Worm (Caenorhabditis elegans) whole organism, L3 larva: ENCODE data around the gene fbxb-116.
A peak's percentile ranks its signal among the peaks of the same experiment; 100 is the strongest.

ENCODE experiments used
- R02D3.7 ChIP-seq: fragments of 150-350 bp; optimal IDR thresholded peaks from 2 replicates; lab custom pipeline; 2014; ENCODE audit warnings: missing biosample characterization, missing genetic modification characterization
- ZK546.5 ChIP-seq: sonication (generic microtip); optimal IDR thresholded peaks from 2 replicates; lab custom pipeline; 2017; ENCODE audit warnings: missing biosample characterization, missing genetic modification characterization
- aly-2 ChIP-seq: fragments of 150-350 bp; optimal IDR thresholded peaks from 2 replicates; lab custom pipeline; 2014; ENCODE audit warnings: missing biosample characterization, missing genetic modification characterization
- ceh-16 ChIP-seq: sonication (generic microtip); optimal IDR thresholded peaks from 2 replicates; lab custom pipeline; 2017; ENCODE audit warnings: missing biosample characterization, missing genetic modification characterization
- ceh-28 ChIP-seq: fragments of 150-350 bp; optimal IDR thresholded peaks from 2 replicates; lab custom pipeline; 2014; ENCODE audit warnings: missing biosample characterization, missing genetic modification reagents, missing genetic modification characterization
- ceh-9 ChIP-seq: sonication (generic microtip); optimal IDR thresholded peaks from 2 replicates; lab custom pipeline; 2018; ENCODE audit warnings: missing biosample characterization, missing genetic modification characterization
- daf-12 ChIP-seq: fragments of 150-350 bp; optimal IDR thresholded peaks from 2 replicates; lab custom pipeline; 2014; ENCODE audit warnings: missing biosample characterization, missing genetic modification reagents, missing genetic modification characterization
- egl-27 ChIP-seq: sonication (generic microtip); optimal IDR thresholded peaks from 4 replicates; lab custom pipeline; 2017; ENCODE audit warnings: missing biosample characterization, missing genetic modification reagents, missing genetic modification characterization
- elt-1 ChIP-seq: fragments of 150-350 bp; optimal IDR thresholded peaks from 2 replicates; lab custom pipeline; 2014; ENCODE audit warnings: missing biosample characterization, missing genetic modification characterization
- elt-2 ChIP-seq: sonication (generic microtip); optimal IDR thresholded peaks from 2 replicates; lab custom pipeline; 2016; ENCODE audit warnings: missing genetic modification reagents, mild to moderate bottlenecking, missing genetic modification characterization, missing compliant biosample characterization
- elt-3 ChIP-seq, 3 experiments: fragments of 150-350 bp in 1 of 3; sonication (generic microtip) in 2 of 3; optimal IDR thresholded peaks; 2 replicates in 2 of 3; 4 replicates in 1 of 3; lab custom pipeline; 2014 to 2017; ENCODE audit warnings: missing biosample characterization in 3 of 3, missing genetic modification characterization in 3 of 3
- eor-1 ChIP-seq, 2 experiments: fragments of 150-350 bp; optimal IDR thresholded peaks; 2 replicates each; lab custom pipeline; 2014 to 2018; ENCODE audit warnings: missing biosample characterization in 2 of 2, missing genetic modification characterization in 2 of 2
- fkh-10 ChIP-seq: sonication (generic microtip); optimal IDR thresholded peaks from 2 replicates; lab custom pipeline; 2017; ENCODE audit warnings: missing biosample characterization, missing genetic modification reagents, missing genetic modification characterization
- hmg-11 ChIP-seq: sonication (generic microtip); optimal IDR thresholded peaks from 2 replicates; lab custom pipeline; 2016; ENCODE audit warnings: missing genetic modification characterization, missing compliant biosample characterization
- jun-1 ChIP-seq: fragments of 150-350 bp; optimal IDR thresholded peaks from 2 replicates; lab custom pipeline; 2014; ENCODE audit warnings: missing biosample characterization, missing genetic modification reagents, missing genetic modification characterization
- lin-15B ChIP-seq: fragments of 150-350 bp; optimal IDR thresholded peaks from 2 replicates; lab custom pipeline; 2014; ENCODE audit warnings: missing biosample characterization, missing genetic modification characterization
- lin-39 ChIP-seq: fragments of 150-350 bp; optimal IDR thresholded peaks from 2 replicates; lab custom pipeline; 2018; ENCODE audit warnings: missing biosample characterization, missing genetic modification reagents, missing genetic modification characterization
- mdl-1 ChIP-seq: fragments of 150-350 bp; optimal IDR thresholded peaks from 2 replicates; lab custom pipeline; 2014; ENCODE audit warnings: missing biosample characterization, missing genetic modification characterization
- nfya-1 ChIP-seq: sonication (generic microtip); optimal IDR thresholded peaks from 2 replicates; lab custom pipeline; 2017; ENCODE audit warnings: missing genetic modification characterization, mild to moderate bottlenecking, missing compliant biosample characterization, antibody characterized with exemption, moderate library complexity; ENCODE audit not compliant: insufficient read depth
- nhr-11 ChIP-seq: fragments of 150-350 bp; optimal IDR thresholded peaks from 2 replicates; lab custom pipeline; 2014; ENCODE audit warnings: missing biosample characterization, missing genetic modification characterization
- nhr-12 ChIP-seq: fragments of 150-350 bp; optimal IDR thresholded peaks from 2 replicates; lab custom pipeline; 2014; ENCODE audit warnings: missing biosample characterization, missing genetic modification characterization
- nhr-23 ChIP-seq: fragments of 150-350 bp; optimal IDR thresholded peaks from 2 replicates; lab custom pipeline; 2014; ENCODE audit warnings: missing biosample characterization, missing genetic modification reagents, missing genetic modification characterization
- nhr-237 ChIP-seq: fragments of 150-350 bp; optimal IDR thresholded peaks from 2 replicates; lab custom pipeline; 2014; ENCODE audit warnings: missing biosample characterization, missing genetic modification characterization
- nhr-25 ChIP-seq: sonication (generic microtip); optimal IDR thresholded peaks from 2 replicates; lab custom pipeline; 2017; ENCODE audit warnings: missing biosample characterization, missing genetic modification characterization
- nhr-28 ChIP-seq: fragments of 150-350 bp; optimal IDR thresholded peaks from 2 replicates; lab custom pipeline; 2014; ENCODE audit warnings: missing biosample characterization, missing genetic modification characterization
- nhr-67 ChIP-seq: fragments of 150-350 bp; optimal IDR thresholded peaks from 2 replicates; lab custom pipeline; 2014; ENCODE audit warnings: missing biosample characterization, missing genetic modification characterization
- nhr-76 ChIP-seq: fragments of 150-350 bp; sonication (generic microtip); optimal IDR thresholded peaks from 5 replicates; lab custom pipeline; 2014; ENCODE audit warnings: missing biosample characterization, missing genetic modification characterization
- nhr-77 ChIP-seq: fragments of 150-350 bp; optimal IDR thresholded peaks from 2 replicates; lab custom pipeline; 2014; ENCODE audit warnings: missing biosample characterization, missing genetic modification characterization
- pha-4 ChIP-seq: fragments of 150-350 bp; optimal IDR thresholded peaks from 2 replicates; lab custom pipeline; 2014; ENCODE audit warnings: missing biosample characterization, missing genetic modification reagents, missing genetic modification characterization
- pqm-1 ChIP-seq: fragments of 150-350 bp; optimal IDR thresholded peaks from 2 replicates; lab custom pipeline; 2017; ENCODE audit warnings: missing biosample characterization, missing genetic modification characterization, inconsistent platforms
- skn-1 ChIP-seq: fragments of 150-350 bp; optimal IDR thresholded peaks from 2 replicates; lab custom pipeline; 2014; ENCODE audit warnings: missing biosample characterization, missing genetic modification characterization
- zag-1 ChIP-seq: fragments of 150-350 bp; optimal IDR thresholded peaks from 2 replicates; lab custom pipeline; 2014; ENCODE audit warnings: missing biosample characterization, missing genetic modification characterization
- ztf-11 ChIP-seq: fragments of 150-350 bp; optimal IDR thresholded peaks from 2 replicates; lab custom pipeline; 2014; ENCODE audit warnings: missing biosample characterization, missing genetic modification characterization
- ztf-4 ChIP-seq: fragments of 150-350 bp; optimal IDR thresholded peaks from 2 replicates; lab custom pipeline; 2014; ENCODE audit warnings: missing biosample characterization, missing genetic modification characterization

Gene fbxb-116

DNA sequence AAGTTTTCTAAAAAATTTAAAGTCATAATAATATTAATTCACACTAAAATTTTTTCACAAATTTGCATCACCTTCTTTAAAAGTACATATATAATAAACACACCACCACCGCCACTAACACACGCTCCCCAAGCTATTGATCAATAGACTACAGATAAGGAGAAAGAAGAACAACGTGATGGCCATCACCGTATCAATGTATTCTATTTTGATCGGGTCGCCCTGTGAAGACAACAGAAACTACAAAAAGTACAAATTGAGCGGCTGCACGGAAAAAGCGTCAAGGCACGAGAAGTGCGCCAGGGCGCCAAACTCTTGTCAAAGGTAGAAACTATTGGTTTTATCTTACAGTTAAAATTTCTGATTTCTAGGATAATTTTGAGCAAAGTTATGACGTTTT lies 21.2 kb upstream of the fbxb-116 start:
- TF ChIP-seq lin-15B (no peak), pha-4 (peak; percentile 54), jun-1 (peak; percentile 18), lin-39 (tag; lab: Kevin White, UChicago) (no peak), nhr-76 (tag; lab: Kevin White, UChicago) (peak; percentile 97), pqm-1 (tag; lab: Kevin White, UChicago) (peak; percentile 86), elt-2 (tag; lab: Kevin White, UChicago) (peak; percentile 90), nhr-23 (peak; percentile 0), elt-1 (tag; lab: Kevin White, UChicago) (no peak)

DNA sequence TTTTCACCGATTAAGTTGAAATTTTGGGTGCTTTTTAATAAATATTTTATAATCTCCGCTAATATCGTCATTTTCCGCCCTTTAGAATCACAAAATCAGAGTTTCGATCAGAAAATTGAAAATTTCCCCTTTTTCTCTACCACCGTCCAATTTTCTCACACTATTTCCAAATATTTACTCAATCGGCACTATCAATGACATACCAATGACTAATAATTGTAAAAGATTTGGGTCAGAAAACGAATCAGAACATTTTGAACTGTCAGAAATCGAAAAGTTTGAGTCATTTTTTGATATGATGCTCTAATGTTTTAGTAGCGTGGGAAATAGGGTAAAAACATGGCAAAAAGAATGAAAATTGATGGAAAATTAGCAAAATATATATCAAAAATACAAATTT lies 16.5 kb upstream of the fbxb-116 start, which contains the start of gene srr-2:
Gene srr-2, minus strand, starts transcription at position 73 of the 400 bp plus-strand sequence.
- TF ChIP-seq elt-1 (tag; lab: Kevin White, UChicago) (no peak), elt-2 (tag; lab: Kevin White, UChicago) (peak; percentile 59), nhr-237 (tag; lab: Kevin White, UChicago) (no peak), pqm-1 (tag; lab: Kevin White, UChicago) (peak; percentile 56), lin-39 (tag; lab: Kevin White, UChicago) (no peak), nhr-11 (tag; lab: Kevin White, UChicago) (no peak), jun-1 (no peak), fkh-10 (GFP tag; lab: Kevin White, UChicago) (no peak), nhr-28 (tag; lab: Kevin White, UChicago) (no peak), pha-4 (peak; percentile 47), hmg-11 (tag; lab: Kevin White, UChicago) (no peak), ceh-9 (no peak), zag-1 (tag; lab: Kevin White, UChicago) (no peak), eor-1 (tag; optimal IDR thresholded peaks at IDR 0.05; lab: Kevin White, UChicago) (no peak)

DNA sequence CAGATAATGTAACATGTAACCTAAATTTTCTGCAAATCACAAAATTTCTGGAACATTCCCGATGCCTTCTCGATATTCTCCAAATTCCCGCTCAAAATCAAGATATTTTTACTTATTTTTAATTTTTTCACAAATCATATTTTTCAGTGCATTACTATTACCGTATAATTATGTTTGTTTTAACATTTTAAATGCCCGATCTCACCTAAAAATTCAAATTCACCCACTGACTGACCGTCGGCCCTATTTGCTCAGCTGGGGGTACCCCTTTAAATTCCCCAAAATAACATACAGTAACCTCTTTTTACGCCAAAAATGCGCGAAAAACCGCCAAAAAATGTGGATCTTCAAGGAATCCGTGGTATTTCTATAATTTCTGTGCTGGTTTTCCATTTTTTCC lies 15.9 kb upstream of the fbxb-116 start, which contains the start of gene oac-49:
Gene oac-49, plus strand, starts transcription at position 301 of the 400 bp plus-strand sequence.
- TF ChIP-seq skn-1 (tag; lab: Kevin White, UChicago) (no peak), fkh-10 (GFP tag; lab: Kevin White, UChicago) (no peak), nhr-12 (tag; lab: Kevin White, UChicago) (no peak), jun-1 (no peak), eor-1 (tag; optimal IDR thresholded peaks at IDR 0.05; lab: Kevin White, UChicago) (no peak), R02D3.7 (tag; lab: Kevin White, UChicago) (no peak), aly-2 (tag; lab: Kevin White, UChicago) (no peak), daf-12 (no peak), nhr-28 (tag; lab: Kevin White, UChicago) (no peak), nfya-1 (tag; lab: Kevin White, UChicago) (no peak), egl-27 (tag; lab: Kevin White, UChicago) (no peak), ceh-28 (no peak), pqm-1 (tag; lab: Kevin White, UChicago) (no peak), zag-1 (tag; lab: Kevin White, UChicago) (no peak), lin-39 (tag; lab: Kevin White, UChicago) (no peak), ztf-4 (no peak), nhr-77 (tag; lab: Kevin White, UChicago) (no peak), nhr-25 (tag; lab: Kevin White, UChicago) (no peak)

DNA sequence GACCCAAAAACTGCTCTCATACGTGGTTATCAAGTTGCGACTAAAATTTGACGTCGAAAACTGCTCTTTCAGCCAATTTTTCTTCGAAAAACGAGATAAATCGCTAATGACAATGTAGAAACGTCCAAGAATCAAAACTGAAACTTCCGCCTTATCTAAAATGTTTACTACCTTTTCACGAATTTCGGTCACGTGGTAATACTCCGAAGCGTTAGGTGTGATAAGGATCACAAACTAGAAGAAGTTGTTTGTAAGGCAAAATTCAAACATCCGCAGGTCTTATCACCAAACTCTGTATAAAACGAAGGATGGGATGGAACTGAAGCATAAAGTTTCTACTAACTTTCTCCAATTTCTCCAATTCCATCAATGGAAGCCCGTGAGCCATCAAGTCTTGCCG lies 3.2 kb upstream of the fbxb-116 start, which contains the start of gene sqst-3:
Gene sqst-3, plus strand, starts transcription at position 370 of the 400 bp plus-strand sequence.
- TF ChIP-seq nhr-76 (tag; lab: Kevin White, UChicago) = no peak
- TF ChIP-seq elt-2 (tag; lab: Kevin White, UChicago) = peak; percentile 53
- no peak for TF ChIP-seq fkh-10 (GFP tag; lab: Kevin White, UChicago)
- no peak for TF ChIP-seq aly-2 (tag; lab: Kevin White, UChicago)
- no peak for TF ChIP-seq nhr-67 (tag; lab: Kevin White, UChicago)
- TF ChIP-seq ztf-11 (tag; lab: Kevin White, UChicago) = no peak

DNA sequence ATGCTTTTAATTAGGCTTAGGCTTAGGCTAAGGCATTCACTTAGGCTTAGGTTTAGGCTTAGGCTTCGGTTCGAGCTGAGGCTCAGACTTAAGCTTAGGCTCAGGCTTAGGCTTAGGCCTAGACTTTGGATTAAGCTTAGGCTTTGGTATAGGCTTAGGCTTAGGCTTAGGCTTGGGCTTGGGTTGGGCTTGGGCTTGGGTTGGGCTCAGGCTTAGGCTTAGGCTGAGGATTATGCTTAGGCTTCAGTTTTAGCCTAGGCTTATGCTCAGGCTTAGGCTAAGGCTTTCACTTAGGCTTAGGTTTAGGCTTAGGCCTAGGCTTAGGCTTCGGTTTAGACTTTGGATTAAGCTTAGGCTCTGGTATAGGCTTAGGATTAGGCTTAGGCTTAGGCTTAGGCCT lies 2.4 kb upstream of the fbxb-116 start:
- TF ChIP-seq ceh-16 (no peak), egl-27 (tag; lab: Kevin White, UChicago) (no peak), nhr-237 (tag; lab: Kevin White, UChicago) (no peak), elt-3 (tag; optimal IDR thresholded peaks at IDR 0.05; lab: Kevin White, UChicago) (no peak), pha-4 (no peak), ZK546.5 (tag; lab: Kevin White, UChicago) (no peak), jun-1 (no peak), mdl-1 (tag; lab: Kevin White, UChicago) (no peak)
